Worm (Caenorhabditis elegans) whole organism, L4 larva: ENCODE data around the gene pas-1.

Source experiments
- Y5F2A.4 ChIP-seq: fragments of 200-800 bp; sonication (Bioruptor generic); optimal IDR thresholded peaks from 2 replicates; lab custom pipeline; 2018; ENCODE audit warnings: mild to moderate bottlenecking, missing genetic modification characterization, missing compliant biosample characterization
- ceh-82 ChIP-seq: sonication (generic microtip); optimal IDR thresholded peaks from 2 replicates; lab custom pipeline; 2017; ENCODE audit warnings: missing biosample characterization, missing genetic modification characterization
- fos-1 ChIP-seq: fragments of 150-350 bp; optimal IDR thresholded peaks from 2 replicates; lab custom pipeline; 2014; ENCODE audit warnings: missing biosample characterization, missing genetic modification characterization
- hmg-1.1 ChIP-seq: fragments of 200-800 bp; sonication (Bioruptor generic); IDR thresholded peaks from 2 replicates; pipeline ENCODE4 v1.3.6; 2022; ENCODE audit warnings: missing genetic modification reagents, missing genetic modification characterization, missing compliant biosample characterization
- mep-1 ChIP-seq: fragments of 150-350 bp; sonication (generic microtip); optimal IDR thresholded peaks from 3 replicates; lab custom pipeline; 2014; ENCODE audit warnings: missing biosample characterization, missing genetic modification characterization
- nhr-11 ChIP-seq: fragments of 150-350 bp; optimal IDR thresholded peaks from 2 replicates; lab custom pipeline; 2014; ENCODE audit warnings: missing biosample characterization, missing genetic modification characterization
- nhr-48 ChIP-seq: sonication (generic microtip); optimal IDR thresholded peaks from 2 replicates; lab custom pipeline; 2016; ENCODE audit warnings: mild to moderate bottlenecking, missing genetic modification characterization, missing compliant biosample characterization
- snpc-4 ChIP-seq: fragments of 150-350 bp; optimal IDR thresholded peaks from 2 replicates; lab custom pipeline; 2014; ENCODE audit warnings: missing biosample characterization, missing genetic modification characterization
- ztf-11 ChIP-seq: fragments of 150-350 bp; optimal IDR thresholded peaks from 2 replicates; lab custom pipeline; 2014; ENCODE audit warnings: missing biosample characterization, missing genetic modification characterization

DNA sequence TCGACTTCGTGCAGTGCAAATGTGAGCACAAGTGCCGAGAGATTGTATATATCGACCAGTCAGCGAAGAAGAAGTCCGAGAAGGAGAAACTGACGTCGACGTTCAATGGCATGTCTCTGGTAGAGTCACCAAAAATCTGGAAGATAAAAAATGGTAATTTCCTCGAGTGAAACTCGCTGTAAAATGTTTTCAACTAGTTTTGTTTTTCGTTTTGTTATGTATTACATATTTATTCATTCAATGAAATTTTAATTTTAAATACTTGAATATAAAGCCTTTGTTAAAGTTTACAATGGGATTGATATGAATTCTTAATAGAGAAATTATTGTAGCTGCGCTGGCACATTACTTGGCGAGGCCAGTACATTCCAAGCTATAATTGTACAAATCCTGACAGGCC lies 2.6 kb downstream of the pas-1 start:
- no peak for TF ChIP-seq nhr-11
- TF ChIP-seq ztf-11 (tag; lab: Kevin White, UChicago) = no peak
- TF ChIP-seq fos-1 = no peak
- no peak for TF ChIP-seq snpc-4
- no peak for TF ChIP-seq ceh-82
- no peak for TF ChIP-seq nhr-48 (tag; lab: Kevin White, UChicago)
- TF ChIP-seq hmg-1.1 (GFP tag; lab: Robert Waterston, UW) = no peak
- TF ChIP-seq Y5F2A.4 (GFP tag; lab: Kevin White, UChicago) = no peak
- no peak for TF ChIP-seq mep-1 (tag; lab: Kevin White, UChicago)
